Worm (Caenorhabditis elegans) whole organism, L4 larva: ENCODE data around the gene R09D1.13.

Experiments used
- F44E2.7 ChIP-seq: fragments of 200-800 bp; sonication (Bioruptor generic); IDR thresholded peaks from 2 replicates; pipeline ENCODE4 v2.1.2; 2022; ENCODE audit warnings: missing genetic modification characterization, missing compliant biosample characterization
- T20F7.1 ChIP-seq: fragments of 200-800 bp; sonication (Bioruptor generic); optimal IDR thresholded peaks from 2 replicates; lab custom pipeline; 2018; ENCODE audit warnings: mild to moderate bottlenecking, missing genetic modification characterization, missing compliant biosample characterization
- Y105C5A.15 ChIP-seq: fragments of 200-800 bp; sonication (Bioruptor generic); IDR thresholded peaks from 2 replicates; pipeline ENCODE4 v1.3.6; 2022; ENCODE audit warnings: missing genetic modification characterization, missing compliant biosample characterization
- Y75B8A.6 ChIP-seq: fragments of 200-800 bp; sonication (Bioruptor generic); IDR thresholded peaks from 2 replicates; pipeline ENCODE4 v1.3.6; 2022; ENCODE audit warnings: missing genetic modification reagents, missing genetic modification characterization, missing compliant biosample characterization
- arid-1 ChIP-seq: fragments of 200-800 bp; sonication (Bioruptor generic); conservative IDR thresholded peaks from 2 replicates; pipeline ENCODE4 v1.3.6; 2022; ENCODE audit warnings: missing genetic modification reagents, missing genetic modification characterization, missing compliant biosample characterization
- ces-1 ChIP-seq: fragments of 150-350 bp; sonication (generic microtip); optimal IDR thresholded peaks from 4 replicates; lab custom pipeline; 2014; ENCODE audit warnings: missing biosample characterization, missing genetic modification reagents, missing genetic modification characterization
- cey-2 ChIP-seq: sonication (generic microtip); optimal IDR thresholded peaks from 3 replicates; lab custom pipeline; 2017; ENCODE audit warnings: missing genetic modification characterization, mild to moderate bottlenecking, missing compliant biosample characterization, antibody characterized with exemption, borderline replicate concordance; ENCODE audit not compliant: insufficient read depth
- ctbp-1 ChIP-seq: fragments of 200-800 bp; sonication (Bioruptor generic); IDR thresholded peaks from 2 replicates; pipeline ENCODE4 v1.3.6; 2022; ENCODE audit warnings: missing genetic modification reagents, missing genetic modification characterization, missing compliant biosample characterization
- daf-16 ChIP-seq, 3 experiments: sonication (generic microtip); optimal IDR thresholded peaks; 2 replicates each; lab custom pipeline; 2016 to 2017; ENCODE audit warnings: missing genetic modification characterization in 3 of 3, missing genetic modification reagents in 3 of 3, mild to moderate bottlenecking in 2 of 3, missing compliant biosample characterization in 2 of 3, missing biosample characterization in 1 of 3, moderate library complexity in 1 of 3
- daf-8 ChIP-seq: fragments of 200-800 bp; sonication (Bioruptor generic); IDR thresholded peaks from 2 replicates; pipeline ENCODE4 v1.3.6; 2022; ENCODE audit warnings: missing genetic modification characterization, missing compliant biosample characterization
- dmd-6 ChIP-seq: fragments of 200-800 bp; sonication (Bioruptor generic); IDR thresholded peaks from 2 replicates; pipeline ENCODE4 v1.3.6; 2022; ENCODE audit warnings: missing genetic modification reagents, missing genetic modification characterization, missing compliant biosample characterization
- egl-43 ChIP-seq: fragments of 200-800 bp; sonication (Bioruptor generic); IDR thresholded peaks from 2 replicates; pipeline ENCODE4 v1.3.6; 2022; ENCODE audit warnings: missing genetic modification reagents, missing genetic modification characterization, missing compliant biosample characterization
- hif-1 ChIP-seq, 2 experiments: sonication (generic microtip); optimal IDR thresholded peaks; 2 replicates each; lab custom pipeline; 2016 to 2017; ENCODE audit warnings: missing compliant biosample characterization in 2 of 2, missing genetic modification characterization in 2 of 2, missing genetic modification reagents in 2 of 2, missing genotype in 2 of 2, mild to moderate bottlenecking in 1 of 2
- hlh-11 ChIP-seq: fragments of 200-800 bp; sonication (Bioruptor generic); optimal IDR thresholded peaks from 2 replicates; lab custom pipeline; 2018; ENCODE audit warnings: mild to moderate bottlenecking, missing genetic modification characterization, missing compliant biosample characterization
- hlh-30 ChIP-seq: sonication (generic microtip); optimal IDR thresholded peaks from 2 replicates; lab custom pipeline; 2017; ENCODE audit warnings: antibody characterized with exemption, mild to moderate bottlenecking, missing genetic modification characterization, missing compliant biosample characterization; ENCODE audit not compliant: insufficient read depth
- lin-1 ChIP-seq: fragments of 200-800 bp; sonication (Bioruptor generic); IDR thresholded peaks from 2 replicates; pipeline ENCODE4 v1.3.6; 2022; ENCODE audit warnings: missing genetic modification reagents, missing genetic modification characterization, missing compliant biosample characterization
- lsy-2 ChIP-seq, 2 experiments: fragments of 150-350 bp in 1 of 2; sonication (generic microtip) in 1 of 2; optimal IDR thresholded peaks; 2 replicates each; lab custom pipeline; 2014 to 2017; ENCODE audit warnings: missing biosample characterization in 2 of 2, missing genetic modification characterization in 2 of 2
- nhr-102 ChIP-seq: sonication (generic microtip); optimal IDR thresholded peaks from 2 replicates; lab custom pipeline; 2016; ENCODE audit warnings: mild to moderate bottlenecking, missing genetic modification characterization, moderate library complexity, missing compliant biosample characterization
- nhr-111 ChIP-seq: fragments of 200-800 bp; sonication (Bioruptor generic); optimal IDR thresholded peaks from 2 replicates; lab custom pipeline; 2018; ENCODE audit warnings: mild to moderate bottlenecking, missing genetic modification characterization, missing compliant biosample characterization
- nhr-28 ChIP-seq: fragments of 150-350 bp; optimal IDR thresholded peaks from 2 replicates; lab custom pipeline; 2014; ENCODE audit warnings: missing biosample characterization, missing genetic modification characterization
- nhr-76 ChIP-seq: fragments of 150-350 bp; optimal IDR thresholded peaks from 2 replicates; lab custom pipeline; 2014; ENCODE audit warnings: missing biosample characterization, missing genetic modification characterization
- pqm-1 ChIP-seq: sonication (generic microtip); optimal IDR thresholded peaks from 2 replicates; lab custom pipeline; 2017; ENCODE audit warnings: missing biosample characterization, missing genetic modification characterization
- sdz-12 ChIP-seq: fragments of 200-800 bp; sonication (Bioruptor generic); optimal IDR thresholded peaks from 2 replicates; lab custom pipeline; 2018; ENCODE audit warnings: mild to moderate bottlenecking, missing genetic modification characterization, missing compliant biosample characterization
- snpc-4 ChIP-seq: fragments of 150-350 bp; optimal IDR thresholded peaks from 2 replicates; lab custom pipeline; 2014; ENCODE audit warnings: missing biosample characterization, missing genetic modification characterization
- tag-97 ChIP-seq: fragments of 200-800 bp; sonication (Bioruptor generic); IDR thresholded peaks from 2 replicates; pipeline ENCODE4 v1.3.6; 2022; ENCODE audit warnings: missing genetic modification characterization, missing compliant biosample characterization
- tra-1 ChIP-seq: fragments of 200-800 bp; sonication (Bioruptor generic); IDR thresholded peaks from 2 replicates; pipeline ENCODE4 v1.3.6; 2022; ENCODE audit warnings: missing genetic modification reagents, missing genetic modification characterization, missing compliant biosample characterization
- unc-62 ChIP-seq, 3 experiments: fragments of 150-350 bp in 1 of 3; sonication (generic microtip); optimal IDR thresholded peaks in 2 of 3; peaks in 1 of 3; 1 replicate in 1 of 3; 2 replicates in 2 of 3; lab custom pipeline; 2014 to 2017; ENCODE audit warnings: missing biosample characterization in 3 of 3, missing genetic modification characterization in 3 of 3, missing genetic modification reagents in 3 of 3, missing genotype in 1 of 3
- zfp-2 ChIP-seq: sonication (generic microtip); optimal IDR thresholded peaks from 2 replicates; lab custom pipeline; 2016; ENCODE audit warnings: mild to moderate bottlenecking, missing genetic modification characterization, missing compliant biosample characterization
- zip-2 ChIP-seq: fragments of 150-350 bp; optimal IDR thresholded peaks from 2 replicates; lab custom pipeline; 2014; ENCODE audit warnings: missing biosample characterization, missing genetic modification characterization

Gene R09D1.13

DNA sequence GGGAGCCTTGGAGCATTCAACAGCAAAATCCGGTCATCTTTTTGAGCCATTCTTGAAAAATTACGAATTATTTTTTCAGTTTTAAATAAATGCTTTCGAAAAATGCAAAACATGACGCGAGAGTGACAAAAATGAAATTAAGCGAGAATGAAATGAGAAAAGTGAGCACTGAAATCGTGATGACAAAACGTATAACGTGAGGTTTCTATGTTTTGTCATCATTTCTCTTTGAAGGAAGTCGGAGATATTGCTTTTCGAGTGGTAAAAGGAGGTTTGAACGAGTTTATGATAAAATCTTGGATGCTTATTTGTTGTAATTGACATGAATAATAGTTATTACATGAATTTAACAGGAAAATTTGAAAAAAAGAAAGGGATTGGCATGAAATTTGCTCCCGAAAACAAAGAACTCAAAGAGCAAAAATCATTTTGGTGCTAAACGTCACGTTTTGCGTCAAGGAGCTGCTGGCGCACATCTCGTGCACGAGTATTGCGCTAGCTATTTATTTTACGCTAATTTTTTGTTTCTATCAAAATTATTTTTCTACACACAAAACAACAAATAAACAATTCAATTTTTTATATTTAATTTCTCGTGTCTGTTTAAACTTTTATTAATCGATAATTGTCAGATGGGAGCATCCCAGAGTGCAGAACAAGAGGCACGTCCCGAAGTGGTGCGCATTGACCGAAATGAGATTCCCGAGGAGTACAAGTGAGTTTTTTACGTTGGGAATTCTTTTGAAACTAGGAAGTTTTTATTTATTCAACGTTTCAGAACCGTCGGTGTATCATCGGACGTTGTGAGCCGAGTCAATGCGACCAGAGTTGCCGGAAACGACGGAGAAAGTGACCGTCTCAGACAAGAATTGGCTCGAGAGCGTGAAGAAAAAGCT lies 28.6 kb downstream of the R09D1.13 start, which contains the start of the genes gss-1 and chch-3 (continued):
- peak in 1 of 2 experiments; percentile 18 for TF ChIP-seq daf-16 (GFP tag; optimal IDR thresholded peaks at IDR 0.05; lab: Kevin White, UChicago)
- peak; percentile 23 for TF ChIP-seq daf-16 (tag; optimal IDR thresholded peaks at IDR 0.05; lab: Kevin White, UChicago)
- TF ChIP-seq Y75B8A.6 (GFP tag; lab: Robert Waterston, UW), result no peak

DNA sequence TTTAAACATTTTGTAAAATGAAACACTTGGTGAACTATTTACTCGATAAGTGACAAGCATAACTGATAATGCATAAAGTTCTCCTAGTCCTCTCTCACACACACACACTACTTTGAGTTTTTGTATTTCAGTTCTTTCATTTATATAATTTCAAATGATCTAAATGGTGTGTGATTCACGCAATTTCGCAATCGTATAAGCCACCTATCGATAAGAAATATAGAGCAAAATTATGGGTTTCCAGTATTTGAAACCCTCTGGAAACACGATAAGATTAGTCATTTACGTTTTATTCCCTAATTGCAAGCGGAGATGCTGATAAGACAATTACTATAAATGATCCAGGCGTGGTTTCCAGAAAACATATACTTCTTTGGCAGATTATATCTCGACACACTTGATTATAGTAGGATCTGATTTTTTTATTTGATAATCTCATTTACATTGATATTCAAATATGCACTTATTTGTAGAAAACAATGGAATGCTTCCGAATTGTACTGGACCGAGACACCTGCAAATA lies 33.1 kb downstream of the R09D1.13 start, which contains the start of gene arrd-3:
Gene arrd-3 (plus strand): TSS at position 473 of the 523 bp plus-strand sequence.
- TF ChIP-seq hlh-30 (tag; lab: Kevin White, UChicago), result no peak
- TF ChIP-seq hlh-11, result peak; percentile 23
- TF ChIP-seq nhr-28, result peak; percentile 27
- no peak for TF ChIP-seq zfp-2 (tag; lab: Kevin White, UChicago)
- TF ChIP-seq egl-43 (GFP tag; lab: Robert Waterston, UW), result no peak
- TF ChIP-seq snpc-4 (tag; lab: Kevin White, UChicago), result no peak
- peak; percentile 75 for TF ChIP-seq pqm-1 (tag; lab: Kevin White, UChicago)
- TF ChIP-seq dmd-6 (GFP tag; lab: Robert Waterston, UW), result peak; percentile 29; the same call in 1 of the 2 replicates
- no peak for TF ChIP-seq cey-2 (tag; lab: Kevin White, UChicago)
- no peak for TF ChIP-seq lsy-2 (tag; optimal IDR thresholded peaks at IDR 0.05; lab: Kevin White, UChicago)
- TF ChIP-seq unc-62 (GFP tag; optimal IDR thresholded peaks at IDR 0.05 in 1 of 2; lab: Kevin White, UChicago), result peak in 1 of 2 experiments; percentile 58
- TF ChIP-seq unc-62 (tag; optimal IDR thresholded peaks at IDR 0.05; lab: Kevin White, UChicago), result no peak
- TF ChIP-seq, all 104 proteins: peak for 5

DNA sequence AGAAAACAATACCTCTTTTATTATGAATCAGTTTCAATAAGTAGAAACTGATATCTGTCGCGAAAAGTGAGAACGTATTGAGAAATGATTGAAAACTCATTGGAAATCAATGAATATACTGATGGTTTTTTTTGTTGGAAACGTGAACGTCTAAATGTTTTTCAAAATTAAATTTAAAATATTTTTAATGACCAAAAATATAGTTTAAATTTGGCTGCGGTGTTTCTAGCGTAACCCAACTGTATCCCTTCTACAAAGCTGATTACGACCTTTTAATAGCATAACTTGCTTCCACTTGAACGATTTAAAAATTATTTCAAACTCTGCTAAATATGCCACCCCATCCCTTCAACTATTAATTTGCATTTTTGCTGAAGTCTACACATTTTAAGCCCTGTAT lies 33.8 kb downstream of the R09D1.13 start, which contains the start of gene M176.9:
Gene M176.9 (minus strand): TSS at position 101 of the 400 bp plus-strand sequence.
- TF ChIP-seq ces-1 (GFP tag; lab: Kevin White, UChicago), result no peak
- no peak for TF ChIP-seq daf-16 (GFP tag; optimal IDR thresholded peaks at IDR 0.05; lab: Kevin White, UChicago)
- TF ChIP-seq daf-16 (tag; optimal IDR thresholded peaks at IDR 0.05; lab: Kevin White, UChicago), result no peak
- TF ChIP-seq T20F7.1 (GFP tag; lab: Kevin White, UChicago), result no peak
- TF ChIP-seq ctbp-1 (GFP tag; lab: Robert Waterston, UW), result no peak
- TF ChIP-seq F44E2.7 (GFP tag; lab: Robert Waterston, UW), result no peak
- no peak for TF ChIP-seq nhr-111
- TF ChIP-seq nhr-102 (tag; lab: Kevin White, UChicago), result no peak
- no peak for TF ChIP-seq nhr-28
- no peak for TF ChIP-seq tag-97 (GFP tag; lab: Robert Waterston, UW)
- no peak for TF ChIP-seq daf-8 (GFP tag; lab: Robert Waterston, UW)
- no peak for TF ChIP-seq arid-1
- no peak for TF ChIP-seq nhr-76 (tag; lab: Kevin White, UChicago)
- no peak for TF ChIP-seq lin-1 (GFP tag; lab: Robert Waterston, UW)

DNA sequence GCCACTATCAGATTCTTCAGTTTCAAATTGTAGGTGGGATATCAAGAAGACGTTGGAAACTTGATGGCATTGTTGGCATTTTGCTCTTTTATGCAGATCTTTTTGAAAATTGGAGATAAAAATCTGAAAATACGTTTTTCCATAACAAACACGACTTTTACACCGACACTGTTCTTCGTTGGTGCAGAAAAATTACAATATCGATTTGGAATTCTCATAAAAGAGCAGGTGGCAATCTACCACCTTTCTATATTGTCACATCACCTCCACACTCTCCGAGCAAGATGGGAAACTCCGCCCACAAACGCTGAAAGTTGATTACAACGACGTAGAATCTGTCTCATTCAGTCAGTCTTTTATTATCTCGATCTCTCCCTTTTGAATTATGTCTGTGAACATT lies 37.8 kb downstream of the R09D1.13 start, which contains the start of gene arrd-2:
Gene arrd-2 (plus strand): TSS at position 301 of the 400 bp plus-strand sequence.
- TF ChIP-seq tra-1 (GFP tag; lab: Robert Waterston, UW) (no peak), sdz-12 (GFP tag; lab: Kevin White, UChicago) (no peak), hif-1 (tag; optimal IDR thresholded peaks at IDR 0.05; lab: Kevin White, UChicago) (no peak), nhr-111 (no peak), lin-1 (GFP tag; lab: Robert Waterston, UW) (no peak), Y105C5A.15 (GFP tag; lab: Robert Waterston, UW) (no peak), unc-62 (GFP tag; optimal IDR thresholded peaks at IDR 0.05 in 1 of 2; lab: Kevin White, UChicago) (peak in 1 of 2 experiments; percentile 42), unc-62 (tag; optimal IDR thresholded peaks at IDR 0.05; lab: Kevin White, UChicago) (no peak), zip-2 (tag; lab: Kevin White, UChicago) (no peak)
